Fruit fly (Drosophila melanogaster): ENCODE measurements around the gene gcm2.

The gcm2 gene

dm6 chr2L:9660516-9660920, 52.2 kb downstream of the gcm2 start (continued):
- TF ChIP-seq CG3847 (GFP tag; IDR thresholded peaks at IDR 0.05) (peak; percentile 72), pita (GFP tag; optimal IDR thresholded peaks at IDR 0.05) (no peak), Sin3A (optimal IDR thresholded peaks at IDR 0.05) (no peak), dati (GFP tag; IDR thresholded peaks at IDR 0.05) (no peak), pan (optimal IDR thresholded peaks at IDR 0.05) (no peak), pan (GFP tag; optimal IDR thresholded peaks at IDR 0.05 in 1 of 2, IDR thresholded peaks at IDR 0.05 in 1 of 2) (peak in 1 of 2 experiments; percentile 65), ken (GFP tag; IDR thresholded peaks at IDR 0.05) (0 out of 3 replicates have a peak, but pooled peaks have one; percentile 33), Eip74EF (GFP tag; optimal IDR thresholded peaks at IDR 0.05) (peak in 1 of 2 experiments; percentile 60), D (optimal IDR thresholded peaks at IDR 0.05) (no peak), D (GFP tag; optimal IDR thresholded peaks at IDR 0.05) (peak; percentile 46), GATAe (GFP tag; conservative IDR thresholded peaks at IDR 0.05) (peak; percentile 53), Blimp-1 (GFP tag; optimal IDR thresholded peaks at IDR 0.05) (peak; percentile 46), Awh (GFP tag; IDR thresholded peaks at IDR 0.05) (0 out of 2 replicates have a peak, but pooled peaks have one; percentile 35), ci (GFP tag; IDR thresholded peaks at IDR 0.05) (peak; percentile 64), gcm (GFP tag; optimal IDR thresholded peaks at IDR 0.05) (no peak), tx (GFP tag; optimal IDR thresholded peaks at IDR 0.05) (peak; percentile 34), tna (GFP tag; IDR thresholded peaks at IDR 0.05; ENCODE audit: partially characterized antibody) (no peak), CG6854 (GFP tag; optimal IDR thresholded peaks at IDR 0.05) (peak; percentile 89), D19B (GFP tag; optimal IDR thresholded peaks at IDR 0.05) (peak; percentile 68), CG7987 (GFP tag; optimal IDR thresholded peaks at IDR 0.05) (peak; percentile 15), rib (GFP tag; IDR thresholded peaks at IDR 0.05) (no peak), abd-A (tag; optimal IDR thresholded peaks at IDR 0.05) (peak; percentile 36), CG12071 (GFP tag; optimal IDR thresholded peaks at IDR 0.05) (peak; percentile 54), CG16779 (GFP tag; IDR thresholded peaks at IDR 0.05) (peak; percentile 53; the same call in 1 of the 2 replicates), Aef1 (GFP tag; IDR thresholded peaks at IDR 0.05) (peak; percentile 70), CG32772 (GFP tag; IDR thresholded peaks at IDR 0.05) (0 out of 2 replicates have a peak, but pooled peaks have one; percentile 51), ham (GFP tag; IDR thresholded peaks at IDR 0.05) (0 out of 2 replicates have a peak, but pooled peaks have one; percentile 50), CG2875 (GFP tag; optimal IDR thresholded peaks at IDR 0.05) (peak; percentile 20), Hr51 (GFP tag; optimal IDR thresholded peaks at IDR 0.05) (peak; percentile 46 to 89), Myb (GFP tag; optimal IDR thresholded peaks at IDR 0.05) (peak; percentile 33), ttk (GFP tag; IDR thresholded peaks at IDR 0.05) (peak; percentile 50; the same call in 1 of the 2 replicates), Dll (GFP tag; IDR thresholded peaks at IDR 0.05; ENCODE audit: partially characterized antibody) (no peak), sisA (GFP tag; IDR thresholded peaks at IDR 0.05) (peak; percentile 68), sens (GFP tag) (peak; percentile 83), wek (GFP tag; optimal IDR thresholded peaks at IDR 0.05) (no peak), ATbp (GFP tag; optimal IDR thresholded peaks at IDR 0.05) (peak; percentile 64), ara (GFP tag; IDR thresholded peaks at IDR 0.05) (no peak), onecut (GFP tag; IDR thresholded peaks at IDR 0.05) (peak; percentile 66), esg (GFP tag; conservative IDR thresholded peaks at IDR 0.05) (peak; percentile 72), CG11504 (tag; optimal IDR thresholded peaks at IDR 0.05) (peak; percentile 88), CG6689 (GFP tag; IDR thresholded peaks at IDR 0.05) (peak; percentile 73), B-H2 (GFP tag; optimal IDR thresholded peaks at IDR 0.05) (peak; percentile 65), ewg (GFP tag; optimal IDR thresholded peaks at IDR 0.05) (peak; percentile 82), Ssrp (tag; optimal IDR thresholded peaks at IDR 0.05) (peak; percentile 66), fd102C (GFP tag; optimal IDR thresholded peaks at IDR 0.05) (no peak), yki (optimal IDR thresholded peaks at IDR 0.05) (no peak), gcm2 (GFP tag; optimal IDR thresholded peaks at IDR 0.05) (peak; percentile 1), CG9817 (tag; optimal IDR thresholded peaks at IDR 0.05) (peak; percentile 59), CG2116 (GFP tag; optimal IDR thresholded peaks at IDR 0.05) (no peak), peb (GFP tag; IDR thresholded peaks at IDR 0.05) (0 out of 2 replicates have a peak, but pooled peaks have one; percentile 26), tgo (GFP tag; IDR thresholded peaks at IDR 0.05) (peak; percentile 80)

Data from whole organism, embryonic.